Worm (Caenorhabditis elegans): ENCODE measurements around the gene pigq-1.

Gene pigq-1

ce11 chrIV:11125604-11126003 is 21.4 kb downstream of the pigq-1 start:
- TF ChIP-seq pha-4 (tag; optimal IDR thresholded peaks at IDR 0.05) (no peak), nhr-12 (tag; optimal IDR thresholded peaks at IDR 0.05) (no peak)

- no peak for TF ChIP-seq snpc-4 (tag; optimal IDR thresholded peaks at IDR 0.05)
- TF ChIP-seq unc-120 (tag; optimal IDR thresholded peaks at IDR 0.05; ENCODE audit: poor library complexity, severe bottlenecking) = peak; percentile 63
- TF ChIP-seq lin-13 (tag; optimal IDR thresholded peaks at IDR 0.05) = peak; percentile 38
- no peak for TF ChIP-seq sptf-1 (tag; optimal IDR thresholded peaks at IDR 0.05)
- TF ChIP-seq pha-4 (tag; optimal IDR thresholded peaks at IDR 0.05) = peak; percentile 41
- peak; percentile 43 for TF ChIP-seq lsy-2 (tag; optimal IDR thresholded peaks at IDR 0.05)
- peak; percentile 46 for TF ChIP-seq mls-2 (tag; optimal IDR thresholded peaks at IDR 0.05)
- no peak for TF ChIP-seq drap-1 (GFP tag; optimal IDR thresholded peaks at IDR 0.05)
- no peak for TF ChIP-seq nhr-76 (tag; optimal IDR thresholded peaks at IDR 0.05)
These were observed 21.8 kb downstream of the pigq-1 start for ce11 chrIV:11125200-11125599.

- TF ChIP-seq nhr-2 (tag; optimal IDR thresholded peaks at IDR 0.05) (no peak), mls-2 (tag; optimal IDR thresholded peaks at IDR 0.05) (no peak), tbx-8 (GFP tag; optimal IDR thresholded peaks at IDR 0.05) (no peak), cnd-1 (tag; optimal IDR thresholded peaks at IDR 0.05) (no peak), mab-5 (tag; optimal IDR thresholded peaks at IDR 0.05) (no peak), nhr-12 (tag; optimal IDR thresholded peaks at IDR 0.05) (no peak), nhr-28 (tag; optimal IDR thresholded peaks at IDR 0.05) (no peak), mep-1 (tag; optimal IDR thresholded peaks at IDR 0.05) (no peak), snpc-4 (tag; optimal IDR thresholded peaks at IDR 0.05) (no peak), ceh-43 (GFP tag; optimal IDR thresholded peaks at IDR 0.05) (no peak), bed-3 (GFP tag; optimal IDR thresholded peaks at IDR 0.05) (no peak), flh-1 (GFP tag; optimal IDR thresholded peaks at IDR 0.05) (no peak), unc-62 (GFP tag; optimal IDR thresholded peaks at IDR 0.05) (no peak), elt-1 (tag; optimal IDR thresholded peaks at IDR 0.05; ENCODE audit: borderline replicate concordance, insufficient read depth) (no peak), ceh-39 (tag; optimal IDR thresholded peaks at IDR 0.05) (no peak)
These were observed 22.4 kb downstream of the pigq-1 start, which contains the start of gene spo-11 for ce11 chrIV:11124674-11125073. TSS of gene spo-11 (minus strand) at chrIV:11124862.

DNA sequence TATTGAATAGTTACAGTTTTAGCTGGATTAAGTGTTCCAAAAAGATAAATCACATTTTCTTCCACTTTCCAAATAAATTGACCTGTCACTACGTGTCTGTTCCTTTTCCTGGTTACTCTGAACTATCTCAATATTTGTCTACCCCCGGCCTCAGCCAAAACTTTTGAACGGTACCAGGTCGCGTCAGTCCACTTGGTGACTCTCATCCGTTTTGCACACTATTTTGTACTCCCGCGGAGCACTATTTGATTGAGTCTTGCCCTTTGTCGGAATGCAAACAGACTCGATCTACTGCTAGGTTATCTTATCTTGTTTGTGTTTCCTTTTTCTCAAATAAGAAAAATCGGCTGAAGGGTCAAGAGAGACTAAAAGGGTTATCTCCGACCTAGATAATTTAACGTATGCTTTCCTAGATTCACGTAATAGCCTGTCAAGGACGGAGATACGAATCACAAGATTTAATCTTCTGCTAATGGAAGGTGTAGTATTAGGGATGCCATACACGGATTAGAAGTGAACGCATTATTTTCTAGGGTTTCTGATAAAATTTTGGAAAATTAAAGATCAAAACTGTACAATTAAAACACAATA is 27.0 kb downstream of the pigq-1 start:
- TF ChIP-seq pha-4 (tag; optimal IDR thresholded peaks at IDR 0.05) (peak; percentile 10), lin-13 (tag; optimal IDR thresholded peaks at IDR 0.05) (no peak), elt-1 (tag; optimal IDR thresholded peaks at IDR 0.05; ENCODE audit: borderline replicate concordance, insufficient read depth) (peak; percentile 95), drap-1 (GFP tag; optimal IDR thresholded peaks at IDR 0.05) (no peak), flh-1 (GFP tag; optimal IDR thresholded peaks at IDR 0.05) (no peak), elt-3 (tag; optimal IDR thresholded peaks at IDR 0.05) (no peak), ham-2 (GFP tag; optimal IDR thresholded peaks at IDR 0.05) (peak; percentile 74), nhr-2 (tag; optimal IDR thresholded peaks at IDR 0.05) (peak; percentile 50), mab-5 (tag; optimal IDR thresholded peaks at IDR 0.05) (no peak), nhr-76 (tag; optimal IDR thresholded peaks at IDR 0.05) (no peak), mls-2 (tag; optimal IDR thresholded peaks at IDR 0.05) (no peak)

DNA sequence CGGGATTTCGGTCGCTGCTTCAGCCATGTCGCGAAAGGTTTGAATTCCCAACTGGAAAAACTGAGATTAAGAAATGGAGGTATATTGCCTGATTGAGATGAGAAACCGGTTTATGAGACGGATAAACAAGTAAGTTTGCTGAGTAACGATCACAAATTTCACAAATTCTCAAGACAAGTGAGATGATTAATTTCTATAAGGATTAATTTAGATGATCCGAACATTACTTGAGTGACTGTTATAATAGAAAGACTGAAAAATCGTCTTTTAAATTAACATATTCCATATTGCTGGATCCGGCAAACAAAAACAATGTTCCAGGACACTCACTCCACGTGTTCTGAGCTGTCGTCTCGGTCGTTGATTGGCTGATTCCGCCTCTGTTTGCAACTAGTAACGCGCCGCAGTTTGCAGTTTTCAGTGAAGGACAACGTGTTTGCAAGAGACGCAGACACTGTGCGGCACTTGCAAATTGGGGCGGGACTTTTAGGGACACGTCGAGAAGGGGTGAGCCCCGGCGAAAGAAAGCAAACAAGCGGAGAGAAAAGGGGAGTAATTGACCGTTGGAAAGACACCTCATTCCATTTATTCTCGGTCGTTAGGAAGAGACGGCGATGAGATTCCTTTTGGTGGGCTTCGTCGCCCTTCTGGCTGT is 28.1 kb downstream of the pigq-1 start, which contains the start of the genes imp-2 and enpl-1:
Gene imp-2 (minus strand): TSS at position 51 of the 655 bp plus-strand sequence.
Gene enpl-1 (plus strand): TSS at position 462 of the 655 bp plus-strand sequence.
- TF ChIP-seq lsy-2 (tag; optimal IDR thresholded peaks at IDR 0.05) (peak; percentile 87), lin-13 (tag; optimal IDR thresholded peaks at IDR 0.05) (peak; percentile 88), nhr-28 (tag; optimal IDR thresholded peaks at IDR 0.05) (no peak), ztf-11 (tag; optimal IDR thresholded peaks at IDR 0.05) (peak; percentile 18), unc-39 (tag; optimal IDR thresholded peaks at IDR 0.05) (no peak), M03D4.4 (tag; optimal IDR thresholded peaks at IDR 0.05) (peak; percentile 62), nhr-12 (tag; optimal IDR thresholded peaks at IDR 0.05) (no peak), zip-8 (tag; optimal IDR thresholded peaks at IDR 0.05) (no peak), ceh-39 (tag; optimal IDR thresholded peaks at IDR 0.05) (peak; percentile 85), cnd-1 (tag; optimal IDR thresholded peaks at IDR 0.05) (peak; percentile 58), nhr-2 (tag; optimal IDR thresholded peaks at IDR 0.05) (peak; percentile 57), lin-32 (GFP tag; optimal IDR thresholded peaks at IDR 0.05) (no peak), mab-5 (tag; optimal IDR thresholded peaks at IDR 0.05) (no peak), ceh-83 (GFP tag; optimal IDR thresholded peaks at IDR 0.05) (no peak), sem-2 (GFP tag; optimal IDR thresholded peaks at IDR 0.05) (no peak), elt-3 (tag; optimal IDR thresholded peaks at IDR 0.05) (no peak), snpc-4 (tag; optimal IDR thresholded peaks at IDR 0.05) (no peak), unc-62 (GFP tag; optimal IDR thresholded peaks at IDR 0.05) (peak; percentile 31), tbx-8 (GFP tag; optimal IDR thresholded peaks at IDR 0.05) (no peak), sptf-1 (tag; optimal IDR thresholded peaks at IDR 0.05) (peak; percentile 79), flh-1 (GFP tag; optimal IDR thresholded peaks at IDR 0.05) (no peak), ham-2 (GFP tag; optimal IDR thresholded peaks at IDR 0.05) (peak; percentile 79), nhr-76 (tag; optimal IDR thresholded peaks at IDR 0.05) (no peak), pha-4 (tag; optimal IDR thresholded peaks at IDR 0.05) (peak; percentile 73), blmp-1 (tag; optimal IDR thresholded peaks at IDR 0.05) (no peak), drap-1 (GFP tag; optimal IDR thresholded peaks at IDR 0.05) (peak; percentile 60), mls-2 (tag; optimal IDR thresholded peaks at IDR 0.05) (peak; percentile 74), ces-1 (GFP tag; optimal IDR thresholded peaks at IDR 0.05) (peak; percentile 88), mep-1 (tag; optimal IDR thresholded peaks at IDR 0.05) (peak; percentile 93), nhr-237 (tag; optimal IDR thresholded peaks at IDR 0.05) (peak; percentile 50), hlh-1 (tag; optimal IDR thresholded peaks at IDR 0.05) (peak; percentile 60), elt-1 (tag; optimal IDR thresholded peaks at IDR 0.05; ENCODE audit: borderline replicate concordance, insufficient read depth) (no peak), ceh-43 (GFP tag; optimal IDR thresholded peaks at IDR 0.05) (peak; percentile 38), unc-120 (tag; optimal IDR thresholded peaks at IDR 0.05; ENCODE audit: poor library complexity, severe bottlenecking) (peak; percentile 98), bed-3 (GFP tag; optimal IDR thresholded peaks at IDR 0.05) (no peak)

Measured in whole organism, mixed stage, embryonic.